Fruit fly (Drosophila melanogaster) whole organism, wandering third instar larva: Measurements from ENCODE around the gene CG15570.

Experiments
- Hr78 ChIP-seq: fragments of >200 bp; optimal IDR thresholded peaks from 2 replicates; lab custom pipeline; 2017; ENCODE audit warnings: missing biosample characterization, missing genetic modification characterization
- br ChIP-seq: fragments of 200-800 bp; sonication (Bioruptor generic); optimal IDR thresholded peaks from 2 replicates; lab custom pipeline; 2016; ENCODE audit warnings: missing biosample characterization, missing genetic modification characterization
- lola ChIP-seq: fragments of >200 bp; optimal IDR thresholded peaks from 2 replicates; lab custom pipeline; 2017; ENCODE audit warnings: missing biosample characterization, missing genetic modification characterization

dm6 chrX:4247013-4247412 lies 29.0 kb downstream of the CG15570 start, which contains the start of gene CG43134:
- TF ChIP-seq br (GFP tag; lab: Kevin White, UChicago) (no peak), Hr78 (GFP tag; lab: Kevin White, UChicago) (no peak), lola (GFP tag; lab: Kevin White, UChicago) (no peak)
